Fruit fly (Drosophila melanogaster) whole organism: ENCODE results near the gene CG14715.

Experiments used
- pan ChIP-seq: fragments of >200 bp; optimal IDR thresholded peaks from 2 replicates; lab custom pipeline; 2017
- psq ChIP-seq: fragments of >200 bp; optimal IDR thresholded peaks from 2 replicates; lab custom pipeline; 2017

dm6 chr3R:11678016-11678415 is 4.0 kb downstream of the CG14715 start, which contains the start of gene CG18476:
- TF ChIP-seq psq = no peak
- TF ChIP-seq pan (lab: Kevin White, UChicago) = no peak
